Fruit fly (Drosophila melanogaster) whole organism, prepupa: ENCODE measurements around the gene Tis11.

Experiments
- CG10631 ChIP-seq: fragments of 200-800 bp; sonication (Bioruptor generic); optimal IDR thresholded peaks from 2 replicates; lab custom pipeline; 2016; ENCODE audit warnings: missing biosample characterization, missing genetic modification characterization
- CG10669 ChIP-seq: fragments of 200-800 bp; sonication (Bioruptor generic); optimal IDR thresholded peaks from 3 replicates; lab custom pipeline; 2018; ENCODE audit warnings: missing biosample characterization, mild to moderate bottlenecking, missing genetic modification characterization, moderate library complexity
- CG11294 ChIP-seq: fragments of 200-800 bp; sonication (Bioruptor generic); IDR thresholded peaks from 2 replicates; pipeline ENCODE4 v1.3.6; 2022; ENCODE audit warnings: missing biosample characterization, missing genetic modification characterization
- CG11762 ChIP-seq: fragments of 200-800 bp; sonication (Bioruptor generic); optimal IDR thresholded peaks from 3 replicates; lab custom pipeline; 2016; ENCODE audit warnings: missing biosample characterization, missing genetic modification characterization; ENCODE audit not compliant: insufficient read depth
- CG15336 ChIP-seq: fragments of 200-800 bp; sonication (Bioruptor generic); IDR thresholded peaks from 2 replicates; pipeline ENCODE4 v1.3.6; 2022; ENCODE audit warnings: missing biosample characterization, missing genetic modification characterization
- CG1621 ChIP-seq: fragments of 200-800 bp; sonication (Bioruptor generic); optimal IDR thresholded peaks from 3 replicates; lab custom pipeline; 2018; ENCODE audit warnings: missing biosample characterization, mild to moderate bottlenecking, missing genetic modification characterization
- CG16779 ChIP-seq: fragments of 200-800 bp; sonication (Bioruptor generic); optimal IDR thresholded peaks from 3 replicates; lab custom pipeline; 2017; ENCODE audit warnings: missing biosample characterization, mild to moderate bottlenecking, missing genetic modification characterization
- CG3032 ChIP-seq: fragments of 200-800 bp; optimal IDR thresholded peaks from 2 replicates; lab custom pipeline; 2019; ENCODE audit warnings: missing biosample characterization, mild to moderate bottlenecking, missing genetic modification characterization, moderate library complexity
- CG31627 ChIP-seq: fragments of 200-800 bp; sonication (Bioruptor generic); optimal IDR thresholded peaks from 3 replicates; lab custom pipeline; 2016; ENCODE audit warnings: missing biosample characterization, missing genetic modification characterization
- CG32006 ChIP-seq: fragments of 200-800 bp; sonication (Bioruptor generic); optimal IDR thresholded peaks from 3 replicates; lab custom pipeline; 2017; ENCODE audit warnings: missing biosample characterization, mild to moderate bottlenecking, missing genetic modification characterization
- CG34406 ChIP-seq: fragments of 200-800 bp; sonication (Bioruptor generic); optimal IDR thresholded peaks from 3 replicates; lab custom pipeline; 2016; ENCODE audit warnings: missing biosample characterization, missing genetic modification characterization
- CG3919 ChIP-seq: fragments of 200-800 bp; sonication (Bioruptor generic); optimal IDR thresholded peaks from 3 replicates; lab custom pipeline; 2016; ENCODE audit warnings: missing biosample characterization, missing genetic modification characterization
- CG4318 ChIP-seq: fragments of 200-800 bp; sonication (Bioruptor generic); optimal IDR thresholded peaks from 3 replicates; lab custom pipeline; 2017; ENCODE audit warnings: missing biosample characterization, mild to moderate bottlenecking, missing genetic modification characterization
- CG6163 ChIP-seq: fragments of 200-800 bp; sonication (Bioruptor generic); IDR thresholded peaks from 3 replicates; pipeline ENCODE4 v1.3.6; 2022; ENCODE audit warnings: missing biosample characterization, missing genetic modification characterization
- CG6808 ChIP-seq: fragments of 200-800 bp; sonication (Bioruptor generic); optimal IDR thresholded peaks from 3 replicates; lab custom pipeline; 2017; ENCODE audit warnings: missing biosample characterization, missing genetic modification characterization, mild to moderate bottlenecking, moderate library complexity, missing genetic modification reagents
- CG6854 ChIP-seq: fragments of 200-800 bp; sonication (Bioruptor generic); optimal IDR thresholded peaks from 2 replicates; lab custom pipeline; 2017; ENCODE audit warnings: missing biosample characterization, mild to moderate bottlenecking, missing genetic modification characterization
- CG7368 ChIP-seq: fragments of 200-800 bp; sonication (Bioruptor generic); optimal IDR thresholded peaks from 3 replicates; lab custom pipeline; 2016; ENCODE audit warnings: missing biosample characterization, missing genetic modification characterization
- CG8119 ChIP-seq: fragments of 200-800 bp; sonication (Bioruptor generic); IDR thresholded peaks from 3 replicates; pipeline ENCODE4 v1.3.6; 2022; ENCODE audit warnings: missing biosample characterization, missing genetic modification characterization
- CG8319 ChIP-seq: fragments of 200-800 bp; sonication (Bioruptor generic); optimal IDR thresholded peaks from 3 replicates; lab custom pipeline; 2016; ENCODE audit warnings: missing biosample characterization, missing genetic modification characterization
- CG8632 ChIP-seq: fragments of 200-800 bp; sonication (Bioruptor generic); optimal IDR thresholded peaks from 3 replicates; lab custom pipeline; 2016; ENCODE audit warnings: missing biosample characterization, missing genetic modification characterization
- CG9139 ChIP-seq: fragments of 200-800 bp; sonication (Bioruptor generic); optimal IDR thresholded peaks from 3 replicates; lab custom pipeline; 2017; ENCODE audit warnings: missing biosample characterization, mild to moderate bottlenecking, missing genetic modification characterization
- Eip75B ChIP-seq: fragments of 200-800 bp; sonication (Bioruptor generic); optimal IDR thresholded peaks from 3 replicates; lab custom pipeline; 2016; ENCODE audit warnings: missing biosample characterization, missing genetic modification characterization
- Eip78C ChIP-seq: fragments of 200-800 bp; sonication (Bioruptor generic); peaks from one replicate; lab custom pipeline; 2016; ENCODE audit warnings: missing biosample characterization, missing genetic modification characterization
- Eip93F ChIP-seq: fragments of 200-800 bp; sonication (Bioruptor generic); optimal IDR thresholded peaks from 2 replicates; lab custom pipeline; 2016; ENCODE audit warnings: missing biosample characterization, mild to moderate bottlenecking, missing genetic modification characterization
- Ets21C ChIP-seq: fragments of 200-800 bp; sonication (Bioruptor generic); optimal IDR thresholded peaks from 3 replicates; lab custom pipeline; 2016; ENCODE audit warnings: missing biosample characterization, missing genetic modification characterization
- Ets96B ChIP-seq: fragments of 200-800 bp; optimal IDR thresholded peaks from 2 replicates; lab custom pipeline; 2019; ENCODE audit warnings: missing biosample characterization, mild to moderate bottlenecking, missing genetic modification characterization, moderate library complexity
- Gug ChIP-seq: fragments of 200-800 bp; sonication (Bioruptor generic); IDR thresholded peaks from 2 replicates; pipeline ENCODE4 v1.3.6; 2022; ENCODE audit warnings: missing biosample characterization, missing genetic modification characterization
- Lpt ChIP-seq: fragments of 200-800 bp; sonication (Bioruptor generic); optimal IDR thresholded peaks from 3 replicates; lab custom pipeline; 2016; ENCODE audit warnings: missing biosample characterization, missing genetic modification characterization
- Met ChIP-seq: fragments of 200-800 bp; sonication (Bioruptor generic); optimal IDR thresholded peaks from 3 replicates; lab custom pipeline; 2016; ENCODE audit warnings: missing biosample characterization, missing genetic modification characterization
- OdsH ChIP-seq: fragments of 200-800 bp; sonication (Bioruptor generic); optimal IDR thresholded peaks from 3 replicates; lab custom pipeline; 2016; ENCODE audit warnings: missing biosample characterization, missing genetic modification characterization
- Smox ChIP-seq: fragments of 200-800 bp; sonication (Bioruptor generic); optimal IDR thresholded peaks from 3 replicates; lab custom pipeline; 2016; ENCODE audit warnings: missing biosample characterization, missing genetic modification characterization
- Sox102F ChIP-seq: fragments of 200-800 bp; sonication (Bioruptor generic); optimal IDR thresholded peaks from 2 replicates; lab custom pipeline; 2016; ENCODE audit warnings: missing biosample characterization, mild to moderate bottlenecking, missing genetic modification characterization
- Sox14 ChIP-seq: fragments of 200-800 bp; sonication (Bioruptor generic); optimal IDR thresholded peaks from 3 replicates; lab custom pipeline; 2016; ENCODE audit warnings: missing biosample characterization, missing genetic modification characterization
- achi ChIP-seq: fragments of 200-800 bp; sonication (Bioruptor generic); optimal IDR thresholded peaks from 3 replicates; lab custom pipeline; 2016; ENCODE audit warnings: missing biosample characterization, missing genetic modification characterization
- acj6 ChIP-seq: fragments of 200-800 bp; sonication (Bioruptor generic); optimal IDR thresholded peaks from 3 replicates; lab custom pipeline; 2016; ENCODE audit warnings: missing biosample characterization, missing genetic modification characterization
- cyc ChIP-seq: fragments of 200-800 bp; sonication (Bioruptor generic); optimal IDR thresholded peaks from 3 replicates; lab custom pipeline; 2016; ENCODE audit warnings: missing biosample characterization, missing genetic modification characterization
- dac ChIP-seq: fragments of 200-800 bp; sonication (Bioruptor generic); optimal IDR thresholded peaks from 2 replicates; lab custom pipeline; 2017; ENCODE audit warnings: missing biosample characterization, mild to moderate bottlenecking, missing genetic modification characterization
- dsx ChIP-seq: fragments of 200-800 bp; optimal IDR thresholded peaks from 3 replicates; lab custom pipeline; 2019; ENCODE audit warnings: missing biosample characterization, mild to moderate bottlenecking, missing genetic modification characterization, moderate library complexity; ENCODE audit not compliant: poor library complexity, severe bottlenecking
- fd59A ChIP-seq: fragments of 200-800 bp; sonication (Bioruptor generic); optimal IDR thresholded peaks from 2 replicates; lab custom pipeline; 2017; ENCODE audit warnings: missing biosample characterization, mild to moderate bottlenecking, missing genetic modification characterization, missing genetic modification reagents
- lz ChIP-seq: fragments of 200-800 bp; sonication (Bioruptor generic); optimal IDR thresholded peaks from 3 replicates; lab custom pipeline; 2016; ENCODE audit warnings: missing biosample characterization, missing genetic modification characterization
- net ChIP-seq: fragments of 200-800 bp; sonication (Bioruptor generic); optimal IDR thresholded peaks from 3 replicates; lab custom pipeline; 2016; ENCODE audit warnings: missing biosample characterization, missing genetic modification characterization
- pdm3 ChIP-seq: fragments of 200-800 bp; sonication (Bioruptor generic); optimal IDR thresholded peaks from 3 replicates; lab custom pipeline; 2016; ENCODE audit warnings: missing biosample characterization, missing genetic modification characterization
- salr ChIP-seq, 2 experiments: fragments of 200-800 bp; sonication (Bioruptor generic); optimal IDR thresholded peaks; 3 replicates each; lab custom pipeline; 2016 to 2018; ENCODE audit warnings: missing biosample characterization in 2 of 2, missing genetic modification characterization in 2 of 2, mild to moderate bottlenecking in 1 of 2
- spab ChIP-seq: fragments of 200-800 bp; sonication (Bioruptor generic); optimal IDR thresholded peaks from 2 replicates; lab custom pipeline; 2017; ENCODE audit warnings: missing biosample characterization, mild to moderate bottlenecking, missing genetic modification characterization, missing genetic modification reagents
- ss ChIP-seq, 2 experiments: fragments of 200-800 bp; sonication (Bioruptor generic); optimal IDR thresholded peaks; 2 replicates in 1 of 2; 3 replicates in 1 of 2; lab custom pipeline; 2017 to 2018; ENCODE audit warnings: mild to moderate bottlenecking in 2 of 2, missing biosample characterization in 2 of 2, missing genetic modification characterization in 2 of 2, moderate library complexity in 1 of 2

Gene Tis11

dm6 chrX:12724287-12725186 lies 65.3 kb downstream of the Tis11 start (continued):
- TF ChIP-seq CG9139 (GFP tag; lab: Kevin White, UChicago): peak; percentile 36
- TF ChIP-seq CG10669 (GFP tag; lab: Kevin White, UChicago): peak; percentile 16
- TF ChIP-seq pdm3 (GFP tag; lab: Kevin White, UChicago): peak; percentile 47
- peak; percentile 50 for TF ChIP-seq CG4318
- peak; percentile 30 for TF ChIP-seq CG3032 (tag; lab: Kevin White, UChicago)
- TF ChIP-seq CG11762 (GFP tag; lab: Kevin White, UChicago): peak; percentile 48
- peak; percentile 22 for TF ChIP-seq cyc
- peak; percentile 87 for TF ChIP-seq Eip78C (GFP tag; lab: Kevin White, UChicago)
- no peak for TF ChIP-seq CG31627 (GFP tag; lab: Kevin White, UChicago)
- peak; percentile 51 for TF ChIP-seq OdsH (GFP tag; lab: Kevin White, UChicago)
- TF ChIP-seq CG6808 (GFP tag; lab: Kevin White, UChicago): peak; percentile 68
- TF ChIP-seq Ets96B (tag; lab: Kevin White, UChicago): peak; percentile 36
- TF ChIP-seq CG3919 (GFP tag; lab: Kevin White, UChicago): peak; percentile 27

- TF ChIP-seq CG1621 (tag; lab: Kevin White, UChicago) (peak; percentile 87), Sox14 (GFP tag; lab: Kevin White, UChicago) (peak; percentile 68), CG6854 (GFP tag; lab: Kevin White, UChicago) (no peak), Lpt (GFP tag; lab: Kevin White, UChicago) (peak; percentile 93), CG34406 (GFP tag; lab: Kevin White, UChicago) (peak; percentile 22), dac (GFP tag; lab: Kevin White, UChicago) (peak; percentile 39), CG3919 (GFP tag; lab: Kevin White, UChicago) (peak; percentile 40), Gug (GFP tag; lab: Robert Waterston, UW) (peak; percentile 83), CG6808 (GFP tag; lab: Kevin White, UChicago) (peak; percentile 89), CG10631 (GFP tag; lab: Kevin White, UChicago) (no peak), CG16779 (tag; lab: Kevin White, UChicago) (peak; percentile 84), CG32006 (peak; percentile 53), CG11294 (GFP tag; lab: Robert Waterston, UW) (peak; percentile 31; the same call in 1 of the 2 replicates), lz (GFP tag; lab: Kevin White, UChicago) (no peak), acj6 (GFP tag; lab: Kevin White, UChicago) (no peak), fd59A (GFP tag; lab: Kevin White, UChicago) (peak; percentile 44), achi (GFP tag; lab: Kevin White, UChicago) (peak; percentile 26), CG8632 (no peak), Smox (no peak), CG7368 (GFP tag; lab: Kevin White, UChicago) (peak; percentile 22), CG6163 (peak; percentile 93), CG9139 (GFP tag; lab: Kevin White, UChicago) (peak; percentile 94), CG8319 (no peak), Eip75B (GFP tag; lab: Kevin White, UChicago) (peak; percentile 43), Sox102F (no peak), salr (GFP tag; optimal IDR thresholded peaks at IDR 0.05; lab: Kevin White, UChicago) (peak; percentile 67 to 76), spab (GFP tag; lab: Kevin White, UChicago) (peak; percentile 81), CG10669 (GFP tag; lab: Kevin White, UChicago) (peak; percentile 73), Eip93F (GFP tag; lab: Kevin White, UChicago) (no peak), CG15336 (GFP tag; lab: Robert Waterston, UW) (peak; percentile 90), Met (GFP tag; lab: Kevin White, UChicago) (no peak), dsx (GFP tag; lab: Kevin White, UChicago) (peak; percentile 78), net (GFP tag; lab: Kevin White, UChicago) (peak; percentile 70), Ets21C (GFP tag; lab: Kevin White, UChicago) (no peak), ss (GFP tag; optimal IDR thresholded peaks at IDR 0.05; lab: Kevin White, UChicago) (peak; percentile 94), CG31627 (GFP tag; lab: Kevin White, UChicago) (no peak), CG8119 (peak; percentile 93), OdsH (GFP tag; lab: Kevin White, UChicago) (peak; percentile 27)
These were observed 66.1 kb downstream of the Tis11 start for dm6 chrX:12725187-12725919.
